Worm (Caenorhabditis elegans) whole organism, late embryonic: Measurements from ENCODE around the gene grsp-3.

Experiments
- C08G9.2 ChIP-seq: sonication (generic microtip); optimal IDR thresholded peaks from 2 replicates; lab custom pipeline; 2016; ENCODE audit warnings: mild to moderate bottlenecking, missing genetic modification characterization, moderate library complexity, missing compliant biosample characterization
- F13H6.1 ChIP-seq: sonication (generic microtip); optimal IDR thresholded peaks from 2 replicates; lab custom pipeline; 2016; ENCODE audit warnings: missing genetic modification characterization, missing compliant biosample characterization
- K02D7.2 ChIP-seq: sonication (generic microtip); optimal IDR thresholded peaks from 2 replicates; lab custom pipeline; 2017; ENCODE audit warnings: mild to moderate bottlenecking, missing genetic modification characterization, missing compliant biosample characterization
- ahr-1 ChIP-seq: sonication (generic microtip); optimal IDR thresholded peaks from 2 replicates; lab custom pipeline; 2016; ENCODE audit warnings: missing genetic modification characterization, missing compliant biosample characterization
- ama-1 ChIP-seq: fragments of 150-350 bp; optimal IDR thresholded peaks from 2 replicates; lab custom pipeline; 2014
- ceh-14 ChIP-seq: sonication (generic microtip); optimal IDR thresholded peaks from 2 replicates; lab custom pipeline; 2016; ENCODE audit warnings: missing genotype, missing genetic modification characterization, missing compliant biosample characterization
- ceh-18 ChIP-seq: sonication (generic microtip); optimal IDR thresholded peaks from 2 replicates; lab custom pipeline; 2016; ENCODE audit warnings: missing genetic modification characterization, missing compliant biosample characterization
- ceh-30 ChIP-seq: fragments of 150-350 bp; optimal IDR thresholded peaks from 2 replicates; lab custom pipeline; 2014; ENCODE audit warnings: missing biosample characterization, missing genetic modification characterization
- ceh-31 ChIP-seq: sonication (generic microtip); optimal IDR thresholded peaks from 2 replicates; lab custom pipeline; 2016; ENCODE audit warnings: missing genetic modification characterization, missing compliant biosample characterization
- ceh-34 ChIP-seq: sonication (generic microtip); optimal IDR thresholded peaks from 2 replicates; lab custom pipeline; 2016; ENCODE audit warnings: mild to moderate bottlenecking, missing genetic modification characterization, missing compliant biosample characterization
- ceh-45 ChIP-seq: fragments of 200-800 bp; sonication (Bioruptor generic); IDR thresholded peaks from 2 replicates; pipeline ENCODE4 v1.3.6; 2022; ENCODE audit warnings: missing genetic modification reagents, missing genetic modification characterization, missing compliant biosample characterization
- che-1 ChIP-seq: sonication (generic microtip); optimal IDR thresholded peaks from 2 replicates; lab custom pipeline; 2016; ENCODE audit warnings: mild to moderate bottlenecking, missing genetic modification characterization, missing compliant biosample characterization
- dmd-4 ChIP-seq: sonication (generic microtip); optimal IDR thresholded peaks from 2 replicates; lab custom pipeline; 2016; ENCODE audit warnings: borderline replicate concordance, missing genetic modification characterization, missing compliant biosample characterization
- dve-1 ChIP-seq: sonication (generic microtip); optimal IDR thresholded peaks from 2 replicates; lab custom pipeline; 2017; ENCODE audit warnings: antibody characterized with exemption, mild to moderate bottlenecking, missing genetic modification characterization, missing compliant biosample characterization
- elt-4 ChIP-seq: sonication (generic microtip); optimal IDR thresholded peaks from 2 replicates; lab custom pipeline; 2016; ENCODE audit warnings: missing genetic modification characterization, missing compliant biosample characterization
- fax-1 ChIP-seq: sonication (generic microtip); optimal IDR thresholded peaks from 2 replicates; lab custom pipeline; 2016; ENCODE audit warnings: missing genotype, missing genetic modification characterization, missing compliant biosample characterization
- fkh-6 ChIP-seq: sonication (generic microtip); optimal IDR thresholded peaks from 2 replicates; lab custom pipeline; 2016; ENCODE audit warnings: missing genetic modification characterization, missing compliant biosample characterization
- hlh-15 ChIP-seq: sonication (generic microtip); optimal IDR thresholded peaks from 2 replicates; lab custom pipeline; 2016; ENCODE audit warnings: missing genetic modification characterization, missing compliant biosample characterization
- hlh-6 ChIP-seq: sonication (generic microtip); optimal IDR thresholded peaks from 2 replicates; lab custom pipeline; 2016; ENCODE audit warnings: missing genotype, missing genetic modification characterization, missing compliant biosample characterization
- lin-11 ChIP-seq: fragments of 200-800 bp; sonication (Bioruptor generic); optimal IDR thresholded peaks from 2 replicates; lab custom pipeline; 2018; ENCODE audit warnings: mild to moderate bottlenecking, missing genetic modification characterization, missing compliant biosample characterization
- nfya-1 ChIP-seq: sonication (generic microtip); optimal IDR thresholded peaks from 2 replicates; lab custom pipeline; 2017; ENCODE audit warnings: missing genetic modification characterization, mild to moderate bottlenecking, missing compliant biosample characterization, antibody characterized with exemption, moderate library complexity
- nhr-11 ChIP-seq: fragments of 150-350 bp; optimal IDR thresholded peaks from 2 replicates; lab custom pipeline; 2014; ENCODE audit warnings: missing biosample characterization, missing genetic modification characterization
- npax-4 ChIP-seq: sonication (generic microtip); optimal IDR thresholded peaks from 2 replicates; lab custom pipeline; 2016; ENCODE audit warnings: missing genetic modification characterization, missing compliant biosample characterization
- odd-2 ChIP-seq: sonication (generic microtip); optimal IDR thresholded peaks from 2 replicates; lab custom pipeline; 2017; ENCODE audit warnings: antibody characterized with exemption, mild to moderate bottlenecking, missing genetic modification characterization, missing compliant biosample characterization
- pqm-1 ChIP-seq: sonication (generic microtip); optimal IDR thresholded peaks from 2 replicates; lab custom pipeline; 2016; ENCODE audit warnings: missing genetic modification characterization, missing compliant biosample characterization
- pros-1 ChIP-seq: fragments of 150-350 bp; optimal IDR thresholded peaks from 2 replicates; lab custom pipeline; 2014; ENCODE audit warnings: missing biosample characterization, missing genetic modification reagents, missing genetic modification characterization
- rnt-1 ChIP-seq: sonication (generic microtip); optimal IDR thresholded peaks from 2 replicates; lab custom pipeline; 2016; ENCODE audit warnings: missing genetic modification characterization, missing compliant biosample characterization
- sdc-2 ChIP-seq: sonication (generic microtip); optimal IDR thresholded peaks from 2 replicates; lab custom pipeline; 2016; ENCODE audit warnings: missing genotype, missing genetic modification characterization, missing compliant biosample characterization
- tbx-2 ChIP-seq: sonication (generic microtip); optimal IDR thresholded peaks from 2 replicates; lab custom pipeline; 2016; ENCODE audit warnings: missing genetic modification characterization, missing compliant biosample characterization
- tbx-7 ChIP-seq: sonication (generic microtip); optimal IDR thresholded peaks from 2 replicates; lab custom pipeline; 2016; ENCODE audit warnings: missing genotype, missing genetic modification characterization, missing compliant biosample characterization
- ttx-3 ChIP-seq: sonication (generic microtip); optimal IDR thresholded peaks from 2 replicates; lab custom pipeline; 2016; ENCODE audit warnings: missing genetic modification reagents, missing genetic modification characterization, missing compliant biosample characterization
- unc-3 ChIP-seq, 2 experiments: fragments of 200-800 bp in 1 of 2; sonication (Bioruptor generic) in 1 of 2; sonication (generic microtip) in 1 of 2; conservative IDR thresholded peaks in 1 of 2; optimal IDR thresholded peaks in 1 of 2; 2 replicates each; pipeline versions ENCODE4 v1.3.6 to Lab custom; 2016 to 2022; ENCODE audit warnings: missing compliant biosample characterization in 2 of 2, missing genetic modification characterization in 2 of 2, missing genetic modification reagents in 1 of 2
- unc-42 ChIP-seq: sonication (generic microtip); optimal IDR thresholded peaks from 2 replicates; lab custom pipeline; 2016; ENCODE audit warnings: missing genotype, missing genetic modification characterization, missing compliant biosample characterization
- unc-55 ChIP-seq: sonication (generic microtip); optimal IDR thresholded peaks from 2 replicates; lab custom pipeline; 2017; ENCODE audit warnings: missing biosample characterization, missing genetic modification reagents, missing genetic modification characterization
- unc-86 ChIP-seq: sonication (generic microtip); optimal IDR thresholded peaks from 2 replicates; lab custom pipeline; 2016; ENCODE audit warnings: missing genetic modification characterization, missing compliant biosample characterization
- zip-5 ChIP-seq: sonication (generic microtip); optimal IDR thresholded peaks from 2 replicates; lab custom pipeline; 2016; ENCODE audit warnings: missing genetic modification characterization, missing compliant biosample characterization
- ztf-16 ChIP-seq: sonication (generic microtip); optimal IDR thresholded peaks from 2 replicates; lab custom pipeline; 2017; ENCODE audit warnings: missing genetic modification characterization, missing compliant biosample characterization

Gene grsp-3

ce11 chrIV:7159586-7159985 lies 27.9 kb upstream of the grsp-3 start:
- TF ChIP-seq npax-4 (tag; lab: Kevin White, UChicago) (no peak), unc-42 (no peak), pqm-1 (tag; lab: Kevin White, UChicago) (no peak), ceh-34 (tag; lab: Kevin White, UChicago) (no peak), ztf-16 (tag; lab: Kevin White, UChicago) (no peak)

- TF ChIP-seq hlh-6 (tag; lab: Kevin White, UChicago) (no peak), tbx-2 (no peak), ceh-30 (tag; lab: Kevin White, UChicago) (no peak), zip-5 (tag; lab: Kevin White, UChicago) (no peak), dmd-4 (no peak), unc-55 (no peak), npax-4 (tag; lab: Kevin White, UChicago) (no peak)
Observed at ce11 chrIV:7158161-7158560, 26.4 kb upstream of the grsp-3 start.

DNA sequence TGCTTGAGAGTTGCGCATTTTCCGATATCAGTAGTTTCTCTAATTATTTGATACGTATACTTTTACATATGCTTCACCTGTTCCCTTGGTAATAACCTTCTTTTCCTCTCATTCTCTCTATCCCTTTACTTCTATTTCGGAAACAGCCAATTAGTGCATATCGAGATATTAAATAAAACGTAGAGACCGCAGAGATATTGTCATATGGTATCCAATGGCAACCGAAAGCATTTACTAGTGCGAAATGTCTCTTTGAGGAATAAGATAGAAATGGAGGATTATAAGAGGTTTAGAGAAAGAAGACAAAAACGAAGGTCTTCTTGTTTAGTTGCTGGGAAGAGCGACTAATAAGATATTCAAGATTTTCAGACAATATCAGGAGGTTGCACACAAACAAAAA lies 24.6 kb upstream of the grsp-3 start, which contains the start of gene maph-9:
maph-9 (plus strand) TSS at position 273 of the 400 bp plus-strand sequence.
- TF ChIP-seq ceh-31 (tag; lab: Kevin White, UChicago) (peak; percentile 28), F13H6.1 (no peak), unc-86 (no peak), ahr-1 (tag; lab: Kevin White, UChicago) (no peak), odd-2 (tag; lab: Kevin White, UChicago) (no peak), ceh-18 (tag; lab: Kevin White, UChicago) (no peak), nfya-1 (tag; lab: Kevin White, UChicago) (peak; percentile 44), sdc-2 (tag; lab: Kevin White, UChicago) (no peak), rnt-1 (tag; lab: Kevin White, UChicago) (no peak), unc-55 (no peak), ama-1 (lab: Kevin White, UChicago) (no peak), zip-5 (tag; lab: Kevin White, UChicago) (no peak), dve-1 (tag; lab: Kevin White, UChicago) (no peak), ceh-14 (tag; lab: Kevin White, UChicago) (peak; percentile 30), elt-4 (tag; lab: Kevin White, UChicago) (no peak), hlh-15 (no peak), ztf-16 (tag; lab: Kevin White, UChicago) (no peak), che-1 (no peak)

ce11 chrIV:7154356-7154755 lies 22.6 kb upstream of the grsp-3 start, which contains the start of gene C34D4.2:
Gene C34D4.2, plus strand, starts transcription at chrIV:7154656.
- TF ChIP-seq unc-86 (no peak), unc-3 (GFP tag; conservative IDR thresholded peaks at IDR 0.05; lab: Robert Waterston, UW) (no peak), unc-3 (tag; optimal IDR thresholded peaks at IDR 0.05; lab: Kevin White, UChicago) (no peak), tbx-7 (no peak), ttx-3 (tag; lab: Kevin White, UChicago) (no peak), K02D7.2 (tag; lab: Kevin White, UChicago) (no peak), lin-11 (tag; lab: Kevin White, UChicago) (no peak), C08G9.2 (tag; lab: Kevin White, UChicago) (no peak), dmd-4 (no peak), pros-1 (tag; lab: Kevin White, UChicago) (no peak), fax-1 (tag; lab: Kevin White, UChicago) (no peak), hlh-15 (no peak), ceh-45 (GFP tag; lab: Robert Waterston, UW) (no peak), ceh-30 (tag; lab: Kevin White, UChicago) (no peak), npax-4 (tag; lab: Kevin White, UChicago) (no peak), fkh-6 (tag; lab: Kevin White, UChicago) (no peak), ama-1 (lab: Kevin White, UChicago) (no peak), nhr-11 (tag; lab: Kevin White, UChicago) (no peak)
